Fruit fly (Drosophila melanogaster) whole organism, embryonic: ENCODE data around the gene Arc42.
A peak's percentile ranks its signal among the peaks of the same experiment; 100 is the strongest.

Source experiments
- Abd-B ChIP-seq: fragments of 200-800 bp; sonication (Bioruptor generic); optimal IDR thresholded peaks from 2 replicates; lab custom pipeline; 2018; ENCODE audit warnings: missing biosample characterization, mild to moderate bottlenecking, missing genetic modification characterization, moderate library complexity
- Bdp1 ChIP-seq: fragments of 200-800 bp; sonication (Bioruptor generic); optimal IDR thresholded peaks from 3 replicates; lab custom pipeline; 2016; ENCODE audit warnings: missing biosample characterization, missing genetic modification characterization
- CG1024 ChIP-seq: fragments of 200-800 bp; sonication (Bioruptor generic); IDR thresholded peaks from 2 replicates; pipeline ENCODE4 v1.3.6; 2022; ENCODE audit warnings: missing biosample characterization, missing genetic modification characterization
- CG12219 ChIP-seq: fragments of 200-800 bp; sonication (Bioruptor generic); optimal IDR thresholded peaks from 3 replicates; lab custom pipeline; 2018; ENCODE audit warnings: missing biosample characterization, mild to moderate bottlenecking, missing genetic modification characterization
- CG16815 ChIP-seq: fragments of 200-800 bp; sonication (Bioruptor generic); optimal IDR thresholded peaks from 3 replicates; lab custom pipeline; 2017; ENCODE audit warnings: missing biosample characterization, mild to moderate bottlenecking, missing genetic modification characterization
- CG17328 ChIP-seq: fragments of 200-800 bp; sonication (Bioruptor generic); IDR thresholded peaks from 2 replicates; pipeline ENCODE4 v1.3.6; 2022; ENCODE audit warnings: missing biosample characterization, missing genetic modification characterization
- CG17359 ChIP-seq: fragments of 200-800 bp; sonication (Bioruptor generic); optimal IDR thresholded peaks from 3 replicates; lab custom pipeline; 2018; ENCODE audit warnings: missing biosample characterization, mild to moderate bottlenecking, missing genetic modification characterization, moderate library complexity
- CG18262 ChIP-seq: fragments of 200-800 bp; optimal IDR thresholded peaks from 3 replicates; lab custom pipeline; 2019; ENCODE audit warnings: missing biosample characterization, mild to moderate bottlenecking, missing genetic modification characterization, moderate library complexity
- CG18476 ChIP-seq: fragments of 200-800 bp; sonication (Bioruptor generic); optimal IDR thresholded peaks from 2 replicates; lab custom pipeline; 2016; ENCODE audit warnings: missing biosample characterization, mild to moderate bottlenecking, missing genetic modification characterization
- CG18619 ChIP-seq: fragments of 200-800 bp; sonication (Bioruptor generic); optimal IDR thresholded peaks from 3 replicates; lab custom pipeline; 2017; ENCODE audit warnings: missing biosample characterization, mild to moderate bottlenecking, missing genetic modification characterization
- CG31441 ChIP-seq: fragments of 200-800 bp; sonication (Bioruptor generic); IDR thresholded peaks from 2 replicates; pipeline ENCODE4 v1.3.6; 2022; ENCODE audit warnings: missing biosample characterization, missing genetic modification characterization
- CG32532 ChIP-seq: fragments of 200-800 bp; sonication (Bioruptor generic); IDR thresholded peaks from 2 replicates; pipeline ENCODE4 v1.3.6; 2022; ENCODE audit warnings: missing biosample characterization, missing genetic modification characterization
- CG3281 ChIP-seq: fragments of 200-800 bp; sonication (Bioruptor generic); optimal IDR thresholded peaks from 3 replicates; lab custom pipeline; 2017; ENCODE audit warnings: missing biosample characterization, mild to moderate bottlenecking, missing genetic modification characterization
- CG4730 ChIP-seq: fragments of 200-800 bp; sonication (Bioruptor generic); IDR thresholded peaks from 2 replicates; pipeline ENCODE4 v1.3.6; 2022; ENCODE audit warnings: missing biosample characterization, missing genetic modification characterization
- CG6254 ChIP-seq: fragments of 200-800 bp; sonication (Bioruptor generic); optimal IDR thresholded peaks from 3 replicates; lab custom pipeline; 2017; ENCODE audit warnings: mild to moderate bottlenecking, missing biosample characterization, missing genetic modification reagents, missing genetic modification characterization
- CG7745 ChIP-seq: fragments of 200-800 bp; sonication (Bioruptor generic); optimal IDR thresholded peaks from 2 replicates; lab custom pipeline; 2018; ENCODE audit warnings: missing biosample characterization, mild to moderate bottlenecking, missing genetic modification characterization, moderate library complexity
- CG7839 ChIP-seq: fragments of 200-800 bp; sonication (Bioruptor generic); optimal IDR thresholded peaks from 3 replicates; lab custom pipeline; 2018; ENCODE audit warnings: missing biosample characterization, mild to moderate bottlenecking, missing genetic modification characterization, moderate library complexity
- CG8359 ChIP-seq: fragments of 200-800 bp; sonication (Bioruptor generic); optimal IDR thresholded peaks from 2 replicates; lab custom pipeline; 2017; ENCODE audit warnings: missing biosample characterization, mild to moderate bottlenecking, missing genetic modification characterization, borderline replicate concordance
- CrebB ChIP-seq: fragments of 200-800 bp; sonication (Bioruptor generic); optimal IDR thresholded peaks from 3 replicates; lab custom pipeline; 2018; ENCODE audit warnings: missing biosample characterization, mild to moderate bottlenecking, missing genetic modification characterization
- Dbx ChIP-seq: fragments of 200-800 bp; sonication (Bioruptor generic); IDR thresholded peaks from 3 replicates; pipeline ENCODE4 v1.3.6; 2022; ENCODE audit warnings: missing biosample characterization, missing genetic modification characterization
- Dfd ChIP-seq, 2 experiments: fragments of >200 bp; optimal IDR thresholded peaks; 2 replicates each; lab custom pipeline; 2017; ENCODE audit warnings: missing biosample characterization in 2 of 2, missing genetic modification characterization in 2 of 2
- E2f1 ChIP-seq: fragments of 200-800 bp; sonication (Bioruptor generic); IDR thresholded peaks from 2 replicates; pipeline ENCODE4 v1.3.6; 2022; ENCODE audit warnings: missing biosample characterization, missing genetic modification characterization
- H15 ChIP-seq: fragments of 200-800 bp; sonication (Bioruptor generic); IDR thresholded peaks from 3 replicates; pipeline ENCODE4 v1.3.6; 2022; ENCODE audit warnings: missing biosample characterization, missing genetic modification characterization
- Hr3 ChIP-seq: fragments of 200-800 bp; sonication (Bioruptor generic); optimal IDR thresholded peaks from 3 replicates; lab custom pipeline; 2016; ENCODE audit warnings: missing biosample characterization, missing genetic modification characterization
- Max ChIP-seq: fragments of 200-800 bp; sonication (Bioruptor generic); optimal IDR thresholded peaks from 2 replicates; lab custom pipeline; 2016; ENCODE audit warnings: missing biosample characterization, mild to moderate bottlenecking, missing genetic modification characterization
- Mes4 ChIP-seq: fragments of 200-800 bp; sonication (Bioruptor generic); optimal IDR thresholded peaks from 2 replicates; lab custom pipeline; 2016; ENCODE audit warnings: missing biosample characterization, missing genetic modification characterization
- Mrtf ChIP-seq: fragments of 200-800 bp; sonication (Bioruptor generic); IDR thresholded peaks from 3 replicates; pipeline ENCODE4 v1.3.6; 2022; ENCODE audit warnings: missing biosample characterization, missing genetic modification characterization
- NK7.1 ChIP-seq: fragments of 200-800 bp; sonication (Bioruptor generic); optimal IDR thresholded peaks from 3 replicates; lab custom pipeline; 2016; ENCODE audit warnings: missing biosample characterization, missing genetic modification characterization
- Oli ChIP-seq: fragments of 200-800 bp; sonication (Bioruptor generic); optimal IDR thresholded peaks from 2 replicates; lab custom pipeline; 2018; ENCODE audit warnings: missing biosample characterization, mild to moderate bottlenecking, missing genetic modification characterization, moderate library complexity
- Ravus ChIP-seq: fragments of 200-800 bp; sonication (Bioruptor generic); IDR thresholded peaks from 2 replicates; pipeline ENCODE4 v1.3.6; 2022; ENCODE audit warnings: missing biosample characterization, missing genetic modification characterization
- Sin3A ChIP-seq: fragments of >200 bp; optimal IDR thresholded peaks from 2 replicates; lab custom pipeline; 2018
- Vsx1 ChIP-seq: fragments of 200-800 bp; sonication (Bioruptor generic); optimal IDR thresholded peaks from 2 replicates; lab custom pipeline; 2017; ENCODE audit warnings: missing biosample characterization, mild to moderate bottlenecking, missing genetic modification characterization, missing genetic modification reagents
- dati ChIP-seq: fragments of 200-800 bp; sonication (Bioruptor generic); IDR thresholded peaks from 2 replicates; pipeline ENCODE4 v1.3.6; 2022; ENCODE audit warnings: missing biosample characterization, missing genetic modification characterization
- dysf ChIP-seq: fragments of 200-800 bp; sonication (Bioruptor generic); IDR thresholded peaks from 3 replicates; pipeline ENCODE4 v1.3.6; 2022; ENCODE audit warnings: missing biosample characterization, missing genetic modification characterization
- emc ChIP-seq: fragments of 200-800 bp; sonication (Bioruptor generic); optimal IDR thresholded peaks from 2 replicates; lab custom pipeline; 2016; ENCODE audit warnings: missing biosample characterization, missing genetic modification characterization
- exex ChIP-seq: fragments of 200-800 bp; sonication (Bioruptor generic); optimal IDR thresholded peaks from 4 replicates; lab custom pipeline; 2018; ENCODE audit warnings: missing biosample characterization, mild to moderate bottlenecking, missing genetic modification characterization, moderate library complexity
- fd64A ChIP-seq: fragments of 200-800 bp; sonication (Bioruptor generic); optimal IDR thresholded peaks from 3 replicates; lab custom pipeline; 2018; ENCODE audit warnings: missing biosample characterization, mild to moderate bottlenecking, missing genetic modification characterization
- gce ChIP-seq: fragments of 200-800 bp; sonication (Bioruptor generic); IDR thresholded peaks from 3 replicates; pipeline ENCODE4 v1.3.6; 2022; ENCODE audit warnings: missing biosample characterization, missing genetic modification characterization
- gcm ChIP-seq: fragments of 200-800 bp; sonication (Bioruptor generic); optimal IDR thresholded peaks from 2 replicates; lab custom pipeline; 2019; ENCODE audit warnings: missing biosample characterization, mild to moderate bottlenecking, missing genetic modification characterization, moderate library complexity
- grau ChIP-seq: fragments of 200-800 bp; optimal IDR thresholded peaks from 3 replicates; lab custom pipeline; 2019; ENCODE audit warnings: missing biosample characterization, mild to moderate bottlenecking, missing genetic modification characterization, moderate library complexity
- inv ChIP-seq: fragments of 200-800 bp; sonication (Bioruptor generic); IDR thresholded peaks from 2 replicates; pipeline ENCODE4 v1.3.6; 2022; ENCODE audit warnings: missing biosample characterization, missing genetic modification characterization; ENCODE audit not compliant: partially characterized antibody
- lab ChIP-seq: fragments of 200-800 bp; sonication (Bioruptor generic); optimal IDR thresholded peaks from 3 replicates; lab custom pipeline; 2017; ENCODE audit warnings: missing biosample characterization, missing genetic modification characterization, mild to moderate bottlenecking, moderate library complexity, missing genetic modification reagents
- oc ChIP-seq: fragments of 200-800 bp; sonication (Bioruptor generic); optimal IDR thresholded peaks from 2 replicates; lab custom pipeline; 2018; ENCODE audit warnings: missing biosample characterization, mild to moderate bottlenecking, missing genetic modification characterization, moderate library complexity
- pb ChIP-seq: fragments of 200-800 bp; sonication (Bioruptor generic); optimal IDR thresholded peaks from 3 replicates; lab custom pipeline; 2016; ENCODE audit warnings: missing biosample characterization, missing genetic modification characterization
- psq ChIP-seq: fragments of 200-800 bp; sonication (Bioruptor generic); optimal IDR thresholded peaks from 2 replicates; lab custom pipeline; 2017; ENCODE audit warnings: missing biosample characterization, missing genetic modification characterization
- salm ChIP-seq: fragments of 200-800 bp; sonication (Bioruptor generic); optimal IDR thresholded peaks from 2 replicates; lab custom pipeline; 2018; ENCODE audit warnings: missing biosample characterization, mild to moderate bottlenecking, missing genetic modification characterization
- schlank ChIP-seq: fragments of 200-800 bp; sonication (Bioruptor generic); optimal IDR thresholded peaks from 2 replicates; lab custom pipeline; 2018; ENCODE audit warnings: missing biosample characterization, mild to moderate bottlenecking, missing genetic modification characterization
- sd ChIP-seq: fragments of 200-800 bp; sonication (Bioruptor generic); optimal IDR thresholded peaks from 3 replicates; lab custom pipeline; 2018; ENCODE audit warnings: missing biosample characterization, mild to moderate bottlenecking, missing genetic modification characterization, moderate library complexity
- shn ChIP-seq: fragments of 200-800 bp; sonication (Bioruptor generic); optimal IDR thresholded peaks from 3 replicates; lab custom pipeline; 2016; ENCODE audit warnings: missing biosample characterization, missing genetic modification characterization
- wor ChIP-seq: fragments of 200-800 bp; sonication (Bioruptor generic); IDR thresholded peaks from 2 replicates; pipeline ENCODE4 v1.3.6; 2022; ENCODE audit warnings: missing biosample characterization, missing genetic modification characterization

The Arc42 gene

dm6 chr3R:19875118-19875887 is 2.2 kb upstream of the Arc42 start, which contains the start of gene Mrp5 (continued):
- TF ChIP-seq CG12219 (GFP tag; lab: Kevin White, UChicago): no peak
- peak; percentile 51; the same call in 1 of the 3 replicates for TF ChIP-seq H15 (GFP tag; lab: Robert Waterston, UW)
- no peak for TF ChIP-seq gcm (GFP tag; lab: Kevin White, UChicago)
- TF ChIP-seq CG8359 (GFP tag; lab: Kevin White, UChicago): peak; percentile 7
- peak; percentile 50 for TF ChIP-seq CG6254 (GFP tag; lab: Kevin White, UChicago)
- no peak for TF ChIP-seq CG18476 (GFP tag; lab: Kevin White, UChicago)
- peak; percentile 43; the same call in 1 of the 3 replicates for TF ChIP-seq gce (GFP tag; lab: Robert Waterston, UW)
- no peak for TF ChIP-seq Ravus (GFP tag; lab: Robert Waterston, UW)
- peak; percentile 40 for TF ChIP-seq grau
- no peak for TF ChIP-seq schlank (tag; lab: Kevin White, UChicago)
- TF ChIP-seq Sin3A (lab: Kevin White, UChicago): no peak
- TF ChIP-seq exex (tag; lab: Kevin White, UChicago): peak; percentile 10
- peak; percentile 21 for TF ChIP-seq CrebB
- no peak for TF ChIP-seq Abd-B (GFP tag; lab: Kevin White, UChicago)
- peak; percentile 64 for TF ChIP-seq CG17328 (GFP tag; lab: Robert Waterston, UW)
- TF ChIP-seq dysf: peak; percentile 52; the same call in 1 of the 3 replicates
- peak; percentile 53 for TF ChIP-seq CG7839 (tag; lab: Kevin White, UChicago)
- no peak for TF ChIP-seq sd
- TF ChIP-seq Oli (tag; lab: Kevin White, UChicago): peak; percentile 11
- peak; percentile 63; the same call in 1 of the 2 replicates for TF ChIP-seq CG1024
- no peak for TF ChIP-seq emc (GFP tag; lab: Kevin White, UChicago)
- no peak for TF ChIP-seq Bdp1
- TF ChIP-seq CG32532 (GFP tag; lab: Robert Waterston, UW): peak; percentile 72
- no peak for TF ChIP-seq Max (GFP tag; lab: Kevin White, UChicago)
- TF ChIP-seq CG16815 (GFP tag; lab: Kevin White, UChicago): no peak
- TF ChIP-seq Hr3 (GFP tag; lab: Kevin White, UChicago): peak; percentile 17
- no peak for TF ChIP-seq dati (GFP tag; lab: Robert Waterston, UW)
- TF ChIP-seq shn (GFP tag; lab: Kevin White, UChicago): no peak
- TF ChIP-seq lab: peak; percentile 36
- TF ChIP-seq Vsx1: no peak
- no peak for TF ChIP-seq salm
- no peak for TF ChIP-seq wor (GFP tag; lab: Robert Waterston, UW)
- peak; percentile 36; the same call in 2 of the 3 replicates for TF ChIP-seq Mrtf (GFP tag; lab: Robert Waterston, UW)
- TF ChIP-seq oc: no peak
- no peak for TF ChIP-seq pb
- no peak for TF ChIP-seq psq
- TF ChIP-seq CG4730 (GFP tag; lab: Robert Waterston, UW): 0 out of 2 replicates have a peak, but pooled peaks have one; percentile 13
- TF ChIP-seq CG3281: peak; percentile 26
- peak; percentile 29 for TF ChIP-seq fd64A (GFP tag; lab: Kevin White, UChicago)
- TF ChIP-seq CG7745 (tag; lab: Kevin White, UChicago): no peak
- TF ChIP-seq CG17359: peak; percentile 48
- peak; percentile 39 for TF ChIP-seq CG31441 (GFP tag; lab: Robert Waterston, UW)
- TF ChIP-seq inv: no peak
- peak; percentile 31 for TF ChIP-seq CG18262 (tag; lab: Kevin White, UChicago)
- peak; percentile 6 for TF ChIP-seq NK7.1 (GFP tag; lab: Kevin White, UChicago)
- TF ChIP-seq Mes4 (GFP tag; lab: Kevin White, UChicago): no peak
- TF ChIP-seq E2f1 (GFP tag; lab: Robert Waterston, UW): peak; percentile 62
- no peak for TF ChIP-seq CG18619 (GFP tag; lab: Kevin White, UChicago)
- TF ChIP-seq Dfd (GFP tag; optimal IDR thresholded peaks at IDR 0.05; lab: Kevin White, UChicago): no peak
- peak; percentile 46; the same call in 1 of the 3 replicates for TF ChIP-seq Dbx (GFP tag; lab: Robert Waterston, UW)
